Worm (Caenorhabditis elegans): ENCODE results near the gene lec-6.

Gene lec-6

ce11 chrIII:564786-565185 lies 35.4 kb downstream of the lec-6 start:
- no peak for TF ChIP-seq ama-1 (optimal IDR thresholded peaks at IDR 0.05)
- TF ChIP-seq F13C5.2 (tag; optimal IDR thresholded peaks at IDR 0.05) = no peak
- TF ChIP-seq hmbx-1 (tag; optimal IDR thresholded peaks at IDR 0.05) = no peak
- TF ChIP-seq ceh-36 (tag; optimal IDR thresholded peaks at IDR 0.05) = no peak
- no peak for TF ChIP-seq sea-1 (GFP tag; conservative IDR thresholded peaks at IDR 0.05)
- no peak for TF ChIP-seq B0310.2 (tag; optimal IDR thresholded peaks at IDR 0.05)
- no peak for TF ChIP-seq scrt-1 (GFP tag; IDR thresholded peaks at IDR 0.05)
- TF ChIP-seq pes-1 (GFP tag; IDR thresholded peaks at IDR 0.05) = no peak
- TF ChIP-seq hnd-1 (tag; optimal IDR thresholded peaks at IDR 0.05) = no peak
- TF ChIP-seq hmg-4 (GFP tag; optimal IDR thresholded peaks at IDR 0.05) = no peak
- TF ChIP-seq tra-4 (tag; optimal IDR thresholded peaks at IDR 0.05) = no peak
- TF ChIP-seq tbx-11 (GFP tag; IDR thresholded peaks at IDR 0.05) = no peak
- TF ChIP-seq tbx-37 (GFP tag; conservative IDR thresholded peaks at IDR 0.05) = no peak
- TF ChIP-seq ets-7 (tag; optimal IDR thresholded peaks at IDR 0.05) = no peak
- TF ChIP-seq flt-1 (GFP tag; IDR thresholded peaks at IDR 0.05) = no peak

DNA sequence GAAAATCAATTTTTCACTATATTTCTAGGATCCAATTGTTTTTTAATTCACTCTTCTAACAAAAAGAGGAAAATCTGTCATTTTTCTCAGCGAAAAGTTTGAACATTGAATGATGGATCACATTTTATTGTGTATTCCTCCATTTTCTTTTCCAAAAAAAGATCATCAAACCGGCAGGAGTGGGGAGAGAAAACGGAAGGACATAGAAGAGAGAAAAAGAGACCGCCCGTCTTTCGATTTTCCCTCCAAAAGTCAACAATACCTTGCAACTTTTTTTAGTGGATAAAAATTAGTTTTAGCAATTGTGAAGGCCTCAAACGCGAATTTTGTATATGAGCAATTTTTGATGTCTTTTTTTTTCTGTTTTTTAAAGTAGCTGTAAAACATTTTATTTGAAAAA lies 36.4 kb downstream of the lec-6 start:
- TF ChIP-seq ets-7 (tag; optimal IDR thresholded peaks at IDR 0.05) = no peak
- TF ChIP-seq tbx-37 (GFP tag; conservative IDR thresholded peaks at IDR 0.05) = no peak
- TF ChIP-seq scrt-1 (GFP tag; IDR thresholded peaks at IDR 0.05) = no peak
- TF ChIP-seq ama-1 (optimal IDR thresholded peaks at IDR 0.05) = no peak
- no peak for TF ChIP-seq flt-1 (GFP tag; IDR thresholded peaks at IDR 0.05)
- no peak for TF ChIP-seq ceh-36 (tag; optimal IDR thresholded peaks at IDR 0.05)
- TF ChIP-seq F13C5.2 (tag; optimal IDR thresholded peaks at IDR 0.05) = no peak
- no peak for TF ChIP-seq tra-4 (tag; optimal IDR thresholded peaks at IDR 0.05)
- no peak for TF ChIP-seq aly-1 (tag; optimal IDR thresholded peaks at IDR 0.05)
- no peak for TF ChIP-seq hmg-4 (GFP tag; optimal IDR thresholded peaks at IDR 0.05)
- no peak for TF ChIP-seq tbx-11 (GFP tag; IDR thresholded peaks at IDR 0.05)
- TF ChIP-seq pes-1 (GFP tag; IDR thresholded peaks at IDR 0.05) = no peak
- no peak for TF ChIP-seq hmbx-1 (tag; optimal IDR thresholded peaks at IDR 0.05)
- no peak for TF ChIP-seq ceh-13 (GFP tag; optimal IDR thresholded peaks at IDR 0.05)
- no peak for TF ChIP-seq B0310.2 (tag; optimal IDR thresholded peaks at IDR 0.05)
- no peak for TF ChIP-seq hnd-1 (tag; optimal IDR thresholded peaks at IDR 0.05)
- TF ChIP-seq sea-1 (GFP tag; conservative IDR thresholded peaks at IDR 0.05) = no peak

DNA sequence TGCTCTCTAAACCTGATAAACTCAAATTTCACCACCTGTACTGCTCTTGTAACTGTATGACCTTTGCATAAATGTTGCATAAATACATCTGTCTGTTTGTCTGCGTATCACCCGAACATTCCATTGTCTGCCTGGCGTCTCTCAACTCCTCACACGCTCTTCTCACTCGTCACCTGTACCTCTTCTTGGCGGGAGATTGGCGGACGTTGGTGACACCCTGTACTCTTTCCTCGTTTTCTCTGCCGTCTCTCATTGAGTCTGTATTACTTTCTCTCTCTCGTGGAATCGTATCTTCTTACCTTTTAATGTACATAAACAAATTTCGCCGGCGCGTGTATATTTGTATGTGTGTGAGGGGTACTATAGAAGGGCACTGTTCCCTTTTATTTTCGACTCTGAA lies 41.3 kb downstream of the lec-6 start:
- TF ChIP-seq flt-1 (GFP tag; IDR thresholded peaks at IDR 0.05) = no peak
- peak; percentile 14 for TF ChIP-seq hmg-4 (GFP tag; optimal IDR thresholded peaks at IDR 0.05)

DNA sequence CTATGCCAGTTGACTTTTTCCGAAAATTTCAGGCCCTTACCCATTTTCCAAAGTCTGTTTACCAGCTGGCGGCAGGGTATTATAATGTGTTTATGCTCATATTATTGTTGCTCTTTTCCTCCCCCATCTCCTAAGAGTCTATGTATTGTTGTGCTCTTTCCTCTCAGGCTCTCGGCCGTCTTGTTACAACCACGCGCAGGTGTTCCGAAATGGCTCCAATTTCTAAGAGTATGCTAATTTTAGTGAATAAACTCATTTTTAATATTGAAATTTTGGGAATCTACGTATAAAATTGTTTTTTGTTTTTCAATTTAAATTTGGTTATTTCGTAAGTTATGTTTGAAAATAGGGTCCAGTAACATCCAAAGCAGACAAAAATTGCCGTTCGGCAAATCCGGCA lies 42.1 kb downstream of the lec-6 start:
- TF ChIP-seq F13C5.2 (tag; optimal IDR thresholded peaks at IDR 0.05) (no peak), hnd-1 (tag; optimal IDR thresholded peaks at IDR 0.05) (no peak), tbx-37 (GFP tag; conservative IDR thresholded peaks at IDR 0.05) (no peak), aly-1 (tag; optimal IDR thresholded peaks at IDR 0.05) (no peak), ceh-36 (tag; optimal IDR thresholded peaks at IDR 0.05) (no peak), hmbx-1 (tag; optimal IDR thresholded peaks at IDR 0.05) (no peak), flt-1 (GFP tag; IDR thresholded peaks at IDR 0.05) (no peak), pes-1 (GFP tag; IDR thresholded peaks at IDR 0.05) (no peak), hmg-4 (GFP tag; optimal IDR thresholded peaks at IDR 0.05) (no peak), sea-1 (GFP tag; conservative IDR thresholded peaks at IDR 0.05) (no peak), tra-4 (tag; optimal IDR thresholded peaks at IDR 0.05) (no peak), ceh-13 (GFP tag; optimal IDR thresholded peaks at IDR 0.05) (no peak), B0310.2 (tag; optimal IDR thresholded peaks at IDR 0.05) (no peak)

- no peak for TF ChIP-seq sea-1 (GFP tag; conservative IDR thresholded peaks at IDR 0.05)
- TF ChIP-seq ceh-13 (GFP tag; optimal IDR thresholded peaks at IDR 0.05) = no peak
These were observed 44.5 kb downstream of the lec-6 start, which contains the start of gene B0353.1 for ce11 chrIII:555650-556049. B0353.1 (plus strand) TSS chrIII:555950.

All from whole organism, early embryonic.